Worm (Caenorhabditis elegans): ENCODE results near the gene rha-1.

rha-1 gene

ce11 chrII:8931405-8932149 is 48.1 kb upstream of the rha-1 start (continued):
- no peak for TF ChIP-seq F39B2.1 (GFP tag; IDR thresholded peaks at IDR 0.05)
- no peak for TF ChIP-seq lsy-27 (tag; optimal IDR thresholded peaks at IDR 0.05; ENCODE audit: borderline replicate concordance, insufficient read depth)
- TF ChIP-seq madf-6 (GFP tag; IDR thresholded peaks at IDR 0.05), result no peak
- TF ChIP-seq ztf-6 (GFP tag; IDR thresholded peaks at IDR 0.05), result no peak
- TF ChIP-seq nhr-179 (tag; optimal IDR thresholded peaks at IDR 0.05), result no peak
- TF ChIP-seq egrh-3 (GFP tag; IDR thresholded peaks at IDR 0.05), result peak; percentile 4; the same call in 1 of the 2 replicates
- TF ChIP-seq mcd-1 (GFP tag; IDR thresholded peaks at IDR 0.05), result 0 out of 2 replicates have a peak, but pooled peaks have one; percentile 18
- TF ChIP-seq lir-1 (GFP tag; conservative IDR thresholded peaks at IDR 0.05), result no peak
- no peak for TF ChIP-seq Y95B8A.8 (GFP tag; IDR thresholded peaks at IDR 0.05)
- TF ChIP-seq madf-10 (tag; optimal IDR thresholded peaks at IDR 0.05), result no peak

ce11 chrII:8930763-8931162 is 47.3 kb upstream of the rha-1 start, which contains the start of gene enol-1:
enol-1 (plus strand) TSS chrII:8930997.
- TF ChIP-seq hmg-1.2 (GFP tag; IDR thresholded peaks at IDR 0.05) (no peak), T07F8.4 (tag; optimal IDR thresholded peaks at IDR 0.05) (no peak), egl-18 (GFP tag; IDR thresholded peaks at IDR 0.05) (no peak), F55B11.4 (tag; optimal IDR thresholded peaks at IDR 0.05; ENCODE audit: borderline replicate concordance, insufficient read depth) (no peak), nfya-2 (GFP tag; IDR thresholded peaks at IDR 0.05) (no peak), egl-44 (GFP tag; IDR thresholded peaks at IDR 0.05) (no peak), hmg-20 (GFP tag; IDR thresholded peaks at IDR 0.05) (no peak), snpc-3.4 (tag; optimal IDR thresholded peaks at IDR 0.05) (peak; percentile 59), F37B4.10 (GFP tag; IDR thresholded peaks at IDR 0.05) (no peak), F22D6.2 (tag; optimal IDR thresholded peaks at IDR 0.05) (no peak), Y95B8A.8 (GFP tag; IDR thresholded peaks at IDR 0.05) (peak; percentile 80; the same call in 1 of the 2 replicates), B0019.2 (GFP tag; conservative IDR thresholded peaks at IDR 0.05) (no peak), lsy-27 (tag; optimal IDR thresholded peaks at IDR 0.05; ENCODE audit: borderline replicate concordance, insufficient read depth) (no peak), hlh-12 (tag; optimal IDR thresholded peaks at IDR 0.05) (no peak), Y67H2A.10 (GFP tag; conservative IDR thresholded peaks at IDR 0.05) (no peak), F10E7.11 (tag; optimal IDR thresholded peaks at IDR 0.05) (no peak), dpl-1 (GFP tag; optimal IDR thresholded peaks at IDR 0.05) (peak; percentile 33), T26A5.8 (tag; optimal IDR thresholded peaks at IDR 0.05) (no peak), lag-1 (GFP tag; IDR thresholded peaks at IDR 0.05) (no peak), madf-3 (GFP tag; IDR thresholded peaks at IDR 0.05) (no peak; the same call in 1 of the 2 replicates), ama-1 (optimal IDR thresholded peaks at IDR 0.05) (no peak), ama-1 (GFP tag; optimal IDR thresholded peaks at IDR 0.05) (no peak), chd-7 (tag; optimal IDR thresholded peaks at IDR 0.05) (no peak), K12H6.12 (tag; optimal IDR thresholded peaks at IDR 0.05) (no peak), somi-1 (GFP tag; optimal IDR thresholded peaks at IDR 0.05) (no peak), Y79H2A.3 (GFP tag; conservative IDR thresholded peaks at IDR 0.05) (no peak), unc-62 (GFP tag; optimal IDR thresholded peaks at IDR 0.05) (no peak), rec-8 (tag; optimal IDR thresholded peaks at IDR 0.05) (no peak), ztf-3 (GFP tag; optimal IDR thresholded peaks at IDR 0.05) (no peak), lin-26 (GFP tag; IDR thresholded peaks at IDR 0.05) (no peak), rpc-1 (optimal IDR thresholded peaks at IDR 0.05) (no peak), rpc-1 (tag; optimal IDR thresholded peaks at IDR 0.05) (no peak), nfyb-1 (GFP tag; IDR thresholded peaks at IDR 0.05) (no peak), Y53G8AR.9 (GFP tag; conservative IDR thresholded peaks at IDR 0.05) (no peak), pha-4 (tag; optimal IDR thresholded peaks at IDR 0.05) (no peak), F23B12.7 (tag; optimal IDR thresholded peaks at IDR 0.05; ENCODE audit: insufficient read depth) (no peak), tbp1 (GFP tag; optimal IDR thresholded peaks at IDR 0.05) (no peak), F33H1.4 (GFP tag; IDR thresholded peaks at IDR 0.05) (peak; percentile 50), dpff-1 (tag; optimal IDR thresholded peaks at IDR 0.05) (no peak)
